ENCODE assay signal across 5 fruit fly cellular contexts in the genomic region with DNA sequence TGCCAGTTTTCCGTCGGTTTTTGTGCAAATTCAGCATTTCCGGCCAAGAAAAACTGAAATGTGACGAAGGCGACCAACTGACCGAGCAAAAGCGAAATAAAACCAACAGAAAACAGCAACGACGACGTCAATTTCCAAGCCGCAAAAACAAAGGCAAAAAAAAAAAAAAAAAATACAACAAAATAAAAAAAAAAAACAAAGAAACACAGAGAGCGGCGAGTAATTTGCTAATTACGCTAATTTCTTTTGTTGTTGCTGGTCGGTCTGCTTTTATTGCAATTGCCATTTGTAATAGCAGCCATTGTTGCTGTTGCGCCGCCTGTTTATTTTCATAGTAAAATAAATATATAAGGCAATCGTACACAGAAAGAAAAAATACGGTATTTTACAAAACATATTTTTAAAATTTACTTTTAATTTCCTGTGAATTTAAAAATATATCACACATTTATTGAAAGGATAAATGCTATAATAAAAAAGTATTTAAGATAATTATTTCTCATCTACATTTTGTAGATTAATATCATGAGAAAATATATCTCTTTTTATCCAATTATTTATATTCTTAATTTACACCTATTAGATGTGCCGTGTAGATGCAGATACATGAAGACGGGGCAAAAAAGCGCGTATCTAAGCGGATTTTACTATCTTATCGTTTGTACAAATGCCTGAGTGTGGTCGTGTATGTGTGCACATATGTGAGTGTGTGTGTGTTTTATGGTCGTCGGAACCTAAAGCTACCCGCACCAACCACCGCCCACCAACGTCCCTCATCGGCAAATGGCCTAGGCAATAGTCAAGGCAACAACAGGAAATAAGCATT.
TF ChIP-seq lines count a peak whose summit lies in the region.

No protein-coding gene starts in this region.

- TF ChIP-seq CTCF in whole organism, embryonic (GFP tag; optimal IDR thresholded peaks at IDR 0.05; lab: Kevin White, UChicago), result no peak

TF ChIP-seq in whole organism, adult, 20 proteins besides CTCF, POLR2A, EP300 and RAD21 (continues in another document):
- TF ChIP-seq CG1620 (GFP tag; optimal IDR thresholded peaks at IDR 0.05; lab: Kevin White, UChicago) (no peak), CG14711 (tag; optimal IDR thresholded peaks at IDR 0.05; lab: Kevin White, UChicago) (peak; percentile 80), tj (GFP tag; optimal IDR thresholded peaks at IDR 0.05; lab: Kevin White, UChicago) (peak; percentile 95), CG7101 (tag; optimal IDR thresholded peaks at IDR 0.05; lab: Kevin White, UChicago) (peak; percentile 83), cnc (optimal IDR thresholded peaks at IDR 0.05; lab: Kevin White, UChicago) (no peak), Clk (GFP tag; optimal IDR thresholded peaks at IDR 0.05; lab: Kevin White, UChicago) (no peak), CG5204 (GFP tag; optimal IDR thresholded peaks at IDR 0.05; lab: Kevin White, UChicago) (peak; percentile 0), CG12768 (GFP tag; optimal IDR thresholded peaks at IDR 0.05; lab: Kevin White, UChicago) (no peak), CG11617 (GFP tag; optimal IDR thresholded peaks at IDR 0.05; lab: Kevin White, UChicago) (peak; percentile 77), bab1 (GFP tag; optimal IDR thresholded peaks at IDR 0.05; lab: Kevin White, UChicago) (no peak), CG33017 (tag; optimal IDR thresholded peaks at IDR 0.05; lab: Kevin White, UChicago) (peak; percentile 79), Hr96 (GFP tag; optimal IDR thresholded peaks at IDR 0.05; lab: Kevin White, UChicago) (peak; percentile 10), toe (GFP tag; optimal IDR thresholded peaks at IDR 0.05; lab: Kevin White, UChicago) (peak; percentile 6), ovo (GFP tag; optimal IDR thresholded peaks at IDR 0.05; lab: Kevin White, UChicago) (peak; percentile 34), kay (GFP tag; lab: Kevin White, UChicago; ENCODE audit: borderline replicate concordance) (peak; percentile 42), Crg-1 (GFP tag; optimal IDR thresholded peaks at IDR 0.05; lab: Kevin White, UChicago) (no peak)

TF ChIP-seq in whole organism, embryonic, 481 proteins besides CTCF, POLR2A, EP300 and RAD21 (continues in another document):
- TF ChIP-seq gem (tag; optimal IDR thresholded peaks at IDR 0.05; lab: Kevin White, UChicago) (peak; percentile 83), unpg (GFP tag; optimal IDR thresholded peaks at IDR 0.05; lab: Kevin White, UChicago) (peak; percentile 55), CG33557 (GFP tag; optimal IDR thresholded peaks at IDR 0.05; lab: Kevin White, UChicago) (no peak), scrt (GFP tag; optimal IDR thresholded peaks at IDR 0.05; lab: Kevin White, UChicago) (peak; percentile 7), Atf6 (GFP tag; IDR thresholded peaks at IDR 0.05; lab: Robert Waterston, UW) (peak; percentile 58; the same call in 1 of the 2 replicates), CG7839 (tag; optimal IDR thresholded peaks at IDR 0.05; lab: Kevin White, UChicago) (peak; percentile 74), pho (GFP tag; optimal IDR thresholded peaks at IDR 0.05; lab: Kevin White, UChicago) (no peak), Dbx (GFP tag; IDR thresholded peaks at IDR 0.05; lab: Robert Waterston, UW) (peak; percentile 69), tin (GFP tag; optimal IDR thresholded peaks at IDR 0.05; lab: Kevin White, UChicago) (no peak), Asciz (GFP tag; optimal IDR thresholded peaks at IDR 0.05; lab: Kevin White, UChicago) (no peak), CG2202 (tag; optimal IDR thresholded peaks at IDR 0.05; lab: Kevin White, UChicago) (no peak), gsb (GFP tag; IDR thresholded peaks at IDR 0.05; lab: Robert Waterston, UW) (peak; percentile 39), Fer3 (tag; optimal IDR thresholded peaks at IDR 0.05; lab: Kevin White, UChicago) (peak; percentile 52), CG7556 (GFP tag; optimal IDR thresholded peaks at IDR 0.05; lab: Kevin White, UChicago) (peak; percentile 73), Ravus (GFP tag; IDR thresholded peaks at IDR 0.05; lab: Robert Waterston, UW) (no peak), oc (tag; optimal IDR thresholded peaks at IDR 0.05; lab: Kevin White, UChicago) (peak; percentile 25), luna (GFP tag; optimal IDR thresholded peaks at IDR 0.05; lab: Kevin White, UChicago) (no peak)

TF ChIP-seq in whole organism, prepupa, 60 proteins besides CTCF, POLR2A, EP300 and RAD21 (continues in another document):
- peak; percentile 62 for TF ChIP-seq svp (GFP tag; lab: Kevin White, UChicago)
- TF ChIP-seq CG10669 (GFP tag; optimal IDR thresholded peaks at IDR 0.05; lab: Kevin White, UChicago), result no peak
- peak; percentile 67; the same call in 2 of the 3 replicates for TF ChIP-seq CG8119 (GFP tag; IDR thresholded peaks at IDR 0.05; lab: Robert Waterston, UW)
- TF ChIP-seq Met (GFP tag; optimal IDR thresholded peaks at IDR 0.05; lab: Kevin White, UChicago), result peak; percentile 61
- peak; percentile 5 for TF ChIP-seq lz (GFP tag; optimal IDR thresholded peaks at IDR 0.05; lab: Kevin White, UChicago)
- TF ChIP-seq dac (GFP tag; optimal IDR thresholded peaks at IDR 0.05; lab: Kevin White, UChicago), result no peak
- peak; percentile 32 for TF ChIP-seq net (GFP tag; optimal IDR thresholded peaks at IDR 0.05; lab: Kevin White, UChicago)
- TF ChIP-seq CG34406 (GFP tag; optimal IDR thresholded peaks at IDR 0.05; lab: Kevin White, UChicago), result peak; percentile 62
- peak; percentile 13 for TF ChIP-seq fkh (GFP tag; optimal IDR thresholded peaks at IDR 0.05; lab: Kevin White, UChicago)
- TF ChIP-seq Sox102F (GFP tag; optimal IDR thresholded peaks at IDR 0.05; lab: Kevin White, UChicago), result peak; percentile 40
- TF ChIP-seq Eip75B (GFP tag; optimal IDR thresholded peaks at IDR 0.05; lab: Kevin White, UChicago), result no peak
- TF ChIP-seq Ets96B (tag; optimal IDR thresholded peaks at IDR 0.05; lab: Kevin White, UChicago), result peak; percentile 24
- TF ChIP-seq OdsH (GFP tag; optimal IDR thresholded peaks at IDR 0.05; lab: Kevin White, UChicago), result peak; percentile 35
- peak; percentile 52 for TF ChIP-seq CG8632 (GFP tag; optimal IDR thresholded peaks at IDR 0.05; lab: Kevin White, UChicago)
- TF ChIP-seq topi (GFP tag; optimal IDR thresholded peaks at IDR 0.05; lab: Kevin White, UChicago), result peak; percentile 10
- peak; percentile 8 for TF ChIP-seq CG3032 (tag; optimal IDR thresholded peaks at IDR 0.05; lab: Kevin White, UChicago)
- TF ChIP-seq salr (GFP tag; optimal IDR thresholded peaks at IDR 0.05; lab: Kevin White, UChicago), result peak in 1 of 2 experiments; percentile 44

TF ChIP-seq in whole organism, pupa, 21 proteins besides CTCF, POLR2A, EP300 and RAD21:
- peak; percentile 8 for TF ChIP-seq CG15710 (tag; optimal IDR thresholded peaks at IDR 0.05; lab: Kevin White, UChicago)
- TF ChIP-seq CG32121 (GFP tag; IDR thresholded peaks at IDR 0.05; lab: Robert Waterston, UW), result 0 out of 2 replicates have a peak, but pooled peaks have one; percentile 16
- TF ChIP-seq EcR (GFP tag; optimal IDR thresholded peaks at IDR 0.05; lab: Kevin White, UChicago), result no peak
- TF ChIP-seq Pif1B (GFP tag; optimal IDR thresholded peaks at IDR 0.05; lab: Kevin White, UChicago), result no peak
- TF ChIP-seq gl (tag; optimal IDR thresholded peaks at IDR 0.05; lab: Kevin White, UChicago), result no peak
- peak; percentile 21; the same call in 1 of the 2 replicates for TF ChIP-seq Ets98B (GFP tag; IDR thresholded peaks at IDR 0.05; lab: Robert Waterston, UW)
- TF ChIP-seq rn (GFP tag; IDR thresholded peaks at IDR 0.05; lab: Robert Waterston, UW), result no peak
- peak; percentile 16 for TF ChIP-seq CG8301 (tag; optimal IDR thresholded peaks at IDR 0.05; lab: Kevin White, UChicago)
- no peak for TF ChIP-seq CG10348 (GFP tag; IDR thresholded peaks at IDR 0.05; lab: Robert Waterston, UW)
- TF ChIP-seq CG4496 (GFP tag; IDR thresholded peaks at IDR 0.05; lab: Robert Waterston, UW), result peak; percentile 57; the same call in 1 of the 3 replicates
- peak; percentile 34 for TF ChIP-seq CG14655 (GFP tag; optimal IDR thresholded peaks at IDR 0.05; lab: Kevin White, UChicago)
- no peak for TF ChIP-seq CG34367 (tag; optimal IDR thresholded peaks at IDR 0.05; lab: Kevin White, UChicago)
- TF ChIP-seq Snoo (tag; optimal IDR thresholded peaks at IDR 0.05; lab: Kevin White, UChicago), result peak; percentile 32
- TF ChIP-seq CG8159 (tag; optimal IDR thresholded peaks at IDR 0.05; lab: Kevin White, UChicago), result peak; percentile 36
- TF ChIP-seq D1 (tag; optimal IDR thresholded peaks at IDR 0.05; lab: Kevin White, UChicago), result no peak
- no peak for TF ChIP-seq Pif1A (GFP tag; optimal IDR thresholded peaks at IDR 0.05; lab: Kevin White, UChicago)
- peak; percentile 32; the same call in 1 of the 3 replicates for TF ChIP-seq fd96Ca (GFP tag; IDR thresholded peaks at IDR 0.05; lab: Robert Waterston, UW)
- no peak for TF ChIP-seq CG13204 (GFP tag; optimal IDR thresholded peaks at IDR 0.05; lab: Kevin White, UChicago)
TF ChIP-seq in whole organism, pupa: peak in this region for 9.

TF ChIP-seq in whole organism, wandering third instar larva, 38 proteins besides CTCF, POLR2A, EP300 and RAD21:
- TF ChIP-seq rgr (GFP tag; optimal IDR thresholded peaks at IDR 0.05; lab: Kevin White, UChicago) (peak; percentile 32), Abd-B (GFP tag; optimal IDR thresholded peaks at IDR 0.05; lab: Kevin White, UChicago) (no peak), h (GFP tag; optimal IDR thresholded peaks at IDR 0.05; lab: Kevin White, UChicago) (peak; percentile 42), dmrt93B (GFP tag; optimal IDR thresholded peaks at IDR 0.05; lab: Kevin White, UChicago) (no peak), usp (GFP tag; optimal IDR thresholded peaks at IDR 0.05; lab: Kevin White, UChicago) (no peak), GATAd (GFP tag; optimal IDR thresholded peaks at IDR 0.05; lab: Kevin White, UChicago) (no peak), fru (GFP tag; optimal IDR thresholded peaks at IDR 0.05; lab: Kevin White, UChicago) (peak; percentile 9), Jra (GFP tag; optimal IDR thresholded peaks at IDR 0.05; lab: Kevin White, UChicago) (no peak), ey (GFP tag; optimal IDR thresholded peaks at IDR 0.05; lab: Kevin White, UChicago) (no peak), HLH106 (tag; optimal IDR thresholded peaks at IDR 0.05; lab: Kevin White, UChicago) (peak; percentile 64), Sp1 (GFP tag; optimal IDR thresholded peaks at IDR 0.05; lab: Kevin White, UChicago) (peak; percentile 73), jim (GFP tag; optimal IDR thresholded peaks at IDR 0.05; lab: Kevin White, UChicago) (no peak), foxo (GFP tag; optimal IDR thresholded peaks at IDR 0.05; lab: Kevin White, UChicago) (peak in 1 of 2 experiments; percentile 50), br (GFP tag; optimal IDR thresholded peaks at IDR 0.05; lab: Kevin White, UChicago) (no peak), psq (GFP tag; optimal IDR thresholded peaks at IDR 0.05; lab: Kevin White, UChicago) (peak; percentile 65), OdsH (GFP tag; optimal IDR thresholded peaks at IDR 0.05; lab: Kevin White, UChicago) (peak; percentile 61), dl (GFP tag; optimal IDR thresholded peaks at IDR 0.05; lab: Kevin White, UChicago; ENCODE audit: insufficient read depth in 1 of 2, partially characterized antibody in 2 of 2) (peak in 1 of 2 experiments; percentile 34), tai (GFP tag; optimal IDR thresholded peaks at IDR 0.05; lab: Kevin White, UChicago) (peak; percentile 42)
TF ChIP-seq in whole organism, wandering third instar larva: peak in this region for 10.
